Fruit fly (Drosophila melanogaster) whole organism, embryonic: ENCODE data around the gene Ero1L.

Experiments used
- B-H1 ChIP-seq: fragments of 200-800 bp; sonication (Bioruptor generic); IDR thresholded peaks from 3 replicates; pipeline ENCODE4 v1.3.6; 2022; ENCODE audit warnings: missing biosample characterization, missing genetic modification characterization
- Bgb ChIP-seq: fragments of 200-800 bp; sonication (Bioruptor generic); IDR thresholded peaks from 2 replicates; pipeline ENCODE4 v1.3.6; 2022; ENCODE audit warnings: missing biosample characterization, missing genetic modification characterization; ENCODE audit not compliant: partially characterized antibody
- CG10431 ChIP-seq: fragments of 200-800 bp; sonication (Bioruptor generic); optimal IDR thresholded peaks from 3 replicates; lab custom pipeline; 2018; ENCODE audit warnings: missing biosample characterization, mild to moderate bottlenecking, missing genetic modification characterization
- CG12219 ChIP-seq: fragments of 200-800 bp; sonication (Bioruptor generic); optimal IDR thresholded peaks from 3 replicates; lab custom pipeline; 2018; ENCODE audit warnings: missing biosample characterization, mild to moderate bottlenecking, missing genetic modification characterization
- CG1233 ChIP-seq: fragments of 200-800 bp; sonication (Bioruptor generic); optimal IDR thresholded peaks from 4 replicates; lab custom pipeline; 2018; ENCODE audit warnings: missing biosample characterization, mild to moderate bottlenecking, missing genetic modification characterization
- CG12659 ChIP-seq: fragments of 200-800 bp; sonication (Bioruptor generic); optimal IDR thresholded peaks from 3 replicates; lab custom pipeline; 2017; ENCODE audit warnings: mild to moderate bottlenecking, missing biosample characterization, missing genetic modification reagents, missing genetic modification characterization
- CG13296 ChIP-seq: fragments of 200-800 bp; sonication (Bioruptor generic); optimal IDR thresholded peaks from 3 replicates; lab custom pipeline; 2018; ENCODE audit warnings: missing biosample characterization, mild to moderate bottlenecking, missing genetic modification characterization
- CG13775 ChIP-seq: fragments of 200-800 bp; sonication (Bioruptor generic); optimal IDR thresholded peaks from 3 replicates; lab custom pipeline; 2017; ENCODE audit warnings: missing biosample characterization, mild to moderate bottlenecking, missing genetic modification characterization
- CG1529 ChIP-seq: fragments of 200-800 bp; sonication (Bioruptor generic); optimal IDR thresholded peaks from 3 replicates; lab custom pipeline; 2018; ENCODE audit warnings: missing biosample characterization, missing genetic modification characterization
- CG15514 ChIP-seq: fragments of 200-800 bp; sonication (Bioruptor generic); optimal IDR thresholded peaks from 3 replicates; lab custom pipeline; 2017; ENCODE audit warnings: missing biosample characterization, missing genetic modification characterization, mild to moderate bottlenecking, moderate library complexity, missing genetic modification reagents
- CG1602 ChIP-seq: fragments of 200-800 bp; sonication (Bioruptor generic); optimal IDR thresholded peaks from 3 replicates; lab custom pipeline; 2016; ENCODE audit warnings: missing biosample characterization, missing genetic modification characterization
- CG2712 ChIP-seq: fragments of 200-800 bp; optimal IDR thresholded peaks from 3 replicates; lab custom pipeline; 2019; ENCODE audit warnings: missing biosample characterization, mild to moderate bottlenecking, missing genetic modification characterization, moderate library complexity
- CG5953 ChIP-seq: fragments of 200-800 bp; sonication (Bioruptor generic); IDR thresholded peaks from 2 replicates; pipeline ENCODE4 v1.3.6; 2022; ENCODE audit warnings: missing biosample characterization, missing genetic modification characterization
- CG8359 ChIP-seq: fragments of 200-800 bp; sonication (Bioruptor generic); optimal IDR thresholded peaks from 2 replicates; lab custom pipeline; 2017; ENCODE audit warnings: missing biosample characterization, mild to moderate bottlenecking, missing genetic modification characterization, borderline replicate concordance
- CG9797 ChIP-seq: fragments of 200-800 bp; sonication (Bioruptor generic); optimal IDR thresholded peaks from 3 replicates; lab custom pipeline; 2018; ENCODE audit warnings: missing biosample characterization, mild to moderate bottlenecking, missing genetic modification characterization
- Deaf1 ChIP-seq: fragments of 200-800 bp; optimal IDR thresholded peaks from 3 replicates; lab custom pipeline; 2019; ENCODE audit warnings: missing biosample characterization, mild to moderate bottlenecking, missing genetic modification characterization, moderate library complexity
- Hmx ChIP-seq: fragments of 200-800 bp; sonication (Bioruptor generic); optimal IDR thresholded peaks from 2 replicates; lab custom pipeline; 2016; ENCODE audit warnings: missing biosample characterization, missing genetic modification characterization
- MBD-R2 ChIP-seq: fragments of 200-800 bp; sonication (Bioruptor generic); IDR thresholded peaks from 2 replicates; pipeline ENCODE4 v1.3.6; 2022; ENCODE audit warnings: missing biosample characterization, missing genetic modification characterization
- Mad ChIP-seq: fragments of 200-800 bp; sonication (Bioruptor generic); optimal IDR thresholded peaks from 2 replicates; lab custom pipeline; 2016; ENCODE audit warnings: missing biosample characterization, missing genetic modification characterization
- Med ChIP-seq: fragments of 200-800 bp; sonication (Bioruptor generic); peaks from one replicate; lab custom pipeline; 2016; ENCODE audit warnings: missing biosample characterization, missing genetic modification characterization, mild to moderate bottlenecking, inconsistent platforms, moderate library complexity
- Oaz ChIP-seq: fragments of 200-800 bp; sonication (Bioruptor generic); IDR thresholded peaks from 2 replicates; pipeline ENCODE4 v1.3.6; 2022; ENCODE audit warnings: missing biosample characterization, missing genetic modification characterization
- Scr ChIP-seq: fragments of 200-800 bp; sonication (Bioruptor generic); IDR thresholded peaks from 2 replicates; pipeline ENCODE4 v1.3.6; 2022; ENCODE audit warnings: missing biosample characterization, missing genetic modification characterization; ENCODE audit not compliant: partially characterized antibody
- abd-A ChIP-seq: fragments of 200-800 bp; sonication (Bioruptor generic); optimal IDR thresholded peaks from 3 replicates; lab custom pipeline; 2019; ENCODE audit warnings: missing biosample characterization, mild to moderate bottlenecking, missing genetic modification characterization, moderate library complexity
- ap ChIP-seq: fragments of 200-800 bp; sonication (Bioruptor generic); IDR thresholded peaks from 2 replicates; pipeline ENCODE4 v1.3.6; 2022; ENCODE audit warnings: missing biosample characterization, missing genetic modification characterization
- btn ChIP-seq: fragments of 200-800 bp; sonication (Bioruptor generic); optimal IDR thresholded peaks from 2 replicates; lab custom pipeline; 2016; ENCODE audit warnings: missing biosample characterization, missing genetic modification characterization
- chinmo ChIP-seq: fragments of 200-800 bp; sonication (Bioruptor generic); IDR thresholded peaks from 4 replicates; pipeline ENCODE4 v1.3.6; 2022; ENCODE audit warnings: missing biosample characterization, missing genetic modification characterization; ENCODE audit not compliant: partially characterized antibody
- crol ChIP-seq: fragments of 200-800 bp; sonication (Bioruptor generic); IDR thresholded peaks from 2 replicates; pipeline ENCODE4 v1.3.6; 2022; ENCODE audit warnings: missing biosample characterization, missing genetic modification characterization
- dmrt11E ChIP-seq: fragments of 200-800 bp; sonication (Bioruptor generic); optimal IDR thresholded peaks from 3 replicates; lab custom pipeline; 2018; ENCODE audit warnings: missing biosample characterization, mild to moderate bottlenecking, missing genetic modification characterization, moderate library complexity
- ems ChIP-seq: fragments of 200-800 bp; sonication (Bioruptor generic); optimal IDR thresholded peaks from 3 replicates; lab custom pipeline; 2016; ENCODE audit warnings: missing biosample characterization, missing genetic modification characterization
- ewg ChIP-seq: fragments of 200-800 bp; sonication (Bioruptor generic); optimal IDR thresholded peaks from 3 replicates; lab custom pipeline; 2017; ENCODE audit warnings: mild to moderate bottlenecking, missing biosample characterization, missing genetic modification reagents, missing genetic modification characterization
- grau ChIP-seq: fragments of 200-800 bp; optimal IDR thresholded peaks from 3 replicates; lab custom pipeline; 2019; ENCODE audit warnings: missing biosample characterization, mild to moderate bottlenecking, missing genetic modification characterization, moderate library complexity
- grn ChIP-seq: fragments of 200-800 bp; sonication (Bioruptor generic); optimal IDR thresholded peaks from 3 replicates; lab custom pipeline; 2017; ENCODE audit warnings: missing biosample characterization, missing genetic modification characterization
- insv ChIP-seq, 2 experiments: fragments of 200-800 bp; sonication (Bioruptor generic); optimal IDR thresholded peaks; 3 replicates each; lab custom pipeline; 2016 to 2018; ENCODE audit warnings: missing biosample characterization in 2 of 2, missing genetic modification characterization in 2 of 2
- jigr1 ChIP-seq: fragments of 200-800 bp; sonication (Bioruptor generic); IDR thresholded peaks from 3 replicates; pipeline ENCODE4 v1.3.6; 2022; ENCODE audit warnings: missing biosample characterization, missing genetic modification characterization
- kni ChIP-seq: fragments of 200-800 bp; sonication (Bioruptor generic); optimal IDR thresholded peaks from 3 replicates; lab custom pipeline; 2017; ENCODE audit warnings: mild to moderate bottlenecking, missing biosample characterization, missing genetic modification reagents, missing genetic modification characterization
- mld ChIP-seq: fragments of 200-800 bp; sonication (Bioruptor generic); IDR thresholded peaks from 3 replicates; pipeline ENCODE4 v1.3.6; 2022; ENCODE audit warnings: missing biosample characterization, missing genetic modification characterization; ENCODE audit not compliant: partially characterized antibody
- nerfin-1 ChIP-seq: fragments of 200-800 bp; sonication (Bioruptor generic); optimal IDR thresholded peaks from 3 replicates; lab custom pipeline; 2019; ENCODE audit warnings: missing biosample characterization, mild to moderate bottlenecking, missing genetic modification characterization, moderate library complexity
- nom ChIP-seq: fragments of 200-800 bp; sonication (Bioruptor generic); optimal IDR thresholded peaks from 2 replicates; lab custom pipeline; 2017; ENCODE audit warnings: missing biosample characterization, missing genetic modification characterization, mild to moderate bottlenecking, moderate library complexity, missing genetic modification reagents
- onecut ChIP-seq: fragments of 200-800 bp; sonication (Bioruptor generic); IDR thresholded peaks from 2 replicates; pipeline ENCODE4 v1.3.6; 2022; ENCODE audit warnings: missing biosample characterization, missing genetic modification characterization
- pum ChIP-seq: fragments of 200-800 bp; sonication (Bioruptor generic); optimal IDR thresholded peaks from 2 replicates; lab custom pipeline; 2016; ENCODE audit warnings: missing biosample characterization, missing genetic modification characterization
- rib ChIP-seq: fragments of 200-800 bp; sonication (Bioruptor generic); IDR thresholded peaks from 2 replicates; pipeline ENCODE4 v1.3.6; 2022; ENCODE audit warnings: missing biosample characterization, missing genetic modification characterization
- run ChIP-seq: fragments of 200-800 bp; sonication (Bioruptor generic); optimal IDR thresholded peaks from 3 replicates; lab custom pipeline; 2018; ENCODE audit warnings: missing biosample characterization, mild to moderate bottlenecking, missing genetic modification characterization
- scrt ChIP-seq: fragments of 200-800 bp; sonication (Bioruptor generic); optimal IDR thresholded peaks from 2 replicates; lab custom pipeline; 2018; ENCODE audit warnings: missing biosample characterization, mild to moderate bottlenecking, missing genetic modification characterization, moderate library complexity
- sd ChIP-seq: fragments of 200-800 bp; sonication (Bioruptor generic); optimal IDR thresholded peaks from 3 replicates; lab custom pipeline; 2018; ENCODE audit warnings: missing biosample characterization, mild to moderate bottlenecking, missing genetic modification characterization, moderate library complexity
- seq ChIP-seq: fragments of 200-800 bp; sonication (Bioruptor generic); IDR thresholded peaks from 2 replicates; pipeline ENCODE4 v1.3.6; 2022; ENCODE audit warnings: missing biosample characterization, missing genetic modification characterization
- sim ChIP-seq: fragments of 200-800 bp; sonication (Bioruptor generic); IDR thresholded peaks from 2 replicates; pipeline ENCODE4 v1.3.6; 2022; ENCODE audit warnings: missing biosample characterization, missing genetic modification characterization
- so ChIP-seq: fragments of 200-800 bp; sonication (Bioruptor generic); IDR thresholded peaks from 3 replicates; pipeline ENCODE4 v1.3.6; 2022; ENCODE audit warnings: missing biosample characterization, missing genetic modification characterization
- sob ChIP-seq: fragments of 200-800 bp; sonication (Bioruptor generic); IDR thresholded peaks from 2 replicates; pipeline ENCODE4 v1.3.6; 2022; ENCODE audit warnings: missing biosample characterization, missing genetic modification characterization
- unc-4 ChIP-seq: fragments of 200-800 bp; sonication (Bioruptor generic); IDR thresholded peaks from 2 replicates; pipeline ENCODE4 v1.3.6; 2022; ENCODE audit warnings: missing biosample characterization, missing genetic modification characterization; ENCODE audit not compliant: partially characterized antibody
- vfl ChIP-seq: fragments of 200-800 bp; sonication (Bioruptor generic); optimal IDR thresholded peaks from 2 replicates; lab custom pipeline; 2016; ENCODE audit warnings: missing biosample characterization, missing genetic modification characterization

Gene Ero1L

DNA sequence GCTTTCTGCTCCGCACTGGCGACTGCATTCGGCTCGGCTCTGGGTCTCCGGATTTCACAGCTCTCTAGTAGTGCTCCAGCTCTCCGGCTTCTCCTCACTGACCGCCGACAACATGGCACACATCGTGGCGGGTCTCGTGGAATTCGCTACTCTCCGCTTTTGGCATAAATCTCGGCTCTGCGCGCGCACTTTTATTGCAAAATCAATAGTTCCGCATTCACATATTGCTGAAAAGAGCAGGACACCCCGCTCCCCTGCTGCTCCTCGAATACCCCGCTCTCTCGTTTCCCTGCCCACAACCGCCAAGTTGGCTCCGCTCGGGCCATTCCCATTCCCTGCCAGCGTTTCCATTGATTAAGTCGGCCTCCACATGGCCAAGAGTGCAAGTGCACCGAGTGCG, 15.1 kb downstream of the Ero1L start:
- TF ChIP-seq Oaz (GFP tag; lab: Robert Waterston, UW) (no peak), CG1529 (GFP tag; lab: Kevin White, UChicago) (no peak), Deaf1 (tag; lab: Kevin White, UChicago) (peak; percentile 80), onecut (GFP tag; lab: Robert Waterston, UW) (peak; percentile 98), dmrt11E (no peak), chinmo (GFP tag; lab: Robert Waterston, UW) (0 out of 4 replicates have a peak, but pooled peaks have one; percentile 25), B-H1 (GFP tag; lab: Robert Waterston, UW) (no peak), sim (GFP tag; lab: Robert Waterston, UW) (no peak), so (GFP tag; lab: Robert Waterston, UW) (no peak), kni (GFP tag; lab: Kevin White, UChicago) (no peak), CG10431 (GFP tag; lab: Kevin White, UChicago) (no peak), ems (GFP tag; lab: Kevin White, UChicago) (no peak), jigr1 (GFP tag; lab: Robert Waterston, UW) (no peak), nom (GFP tag; lab: Kevin White, UChicago) (no peak), CG2712 (no peak), mld (GFP tag; lab: Robert Waterston, UW) (0 out of 3 replicates have a peak, but pooled peaks have one; percentile 44), sob (GFP tag; lab: Robert Waterston, UW) (no peak), grau (tag; lab: Kevin White, UChicago) (no peak), Hmx (GFP tag; lab: Kevin White, UChicago) (no peak), crol (GFP tag; lab: Robert Waterston, UW) (peak; percentile 86), CG12219 (GFP tag; lab: Kevin White, UChicago) (no peak), rib (0 out of 2 replicates have a peak, but pooled peaks have one; percentile 30), abd-A (tag; lab: Kevin White, UChicago) (peak; percentile 77), btn (no peak), MBD-R2 (GFP tag; lab: Robert Waterston, UW) (0 out of 2 replicates have a peak, but pooled peaks have one; percentile 13), run (tag; lab: Kevin White, UChicago) (no peak), scrt (GFP tag; lab: Kevin White, UChicago) (peak; percentile 0), CG13296 (GFP tag; lab: Kevin White, UChicago) (no peak), CG13775 (GFP tag; lab: Kevin White, UChicago) (no peak), Med (peak; percentile 49), CG12659 (GFP tag; lab: Kevin White, UChicago) (no peak), ewg (peak; percentile 94), Mad (GFP tag; lab: Kevin White, UChicago) (peak; percentile 30), Scr (GFP tag; lab: Robert Waterston, UW) (0 out of 2 replicates have a peak, but pooled peaks have one; percentile 14), pum (GFP tag; lab: Kevin White, UChicago) (no peak), CG5953 (GFP tag; lab: Robert Waterston, UW) (no peak), Bgb (GFP tag; lab: Robert Waterston, UW) (peak; percentile 19; the same call in 1 of the 2 replicates), CG15514 (GFP tag; lab: Kevin White, UChicago) (peak; percentile 39), unc-4 (GFP tag; lab: Robert Waterston, UW) (no peak), sd (tag; lab: Kevin White, UChicago) (peak; percentile 69), insv (GFP tag; optimal IDR thresholded peaks at IDR 0.05; lab: Kevin White, UChicago) (no peak), ap (no peak), CG9797 (GFP tag; lab: Kevin White, UChicago) (no peak), CG8359 (no peak), CG1602 (GFP tag; lab: Kevin White, UChicago) (no peak), vfl (GFP tag; lab: Kevin White, UChicago) (no peak), grn (GFP tag; lab: Kevin White, UChicago) (no peak), CG1233 (GFP tag; lab: Kevin White, UChicago) (no peak), seq (GFP tag; lab: Robert Waterston, UW) (0 out of 2 replicates have a peak, but pooled peaks have one; percentile 29), nerfin-1 (peak; percentile 78)
